Worm (Caenorhabditis elegans) whole organism, L1 larva: Measurements from ENCODE around the gene Y39B6A.9.

ENCODE experiments used
- ama-1 ChIP-seq: fragments of 150-350 bp; optimal IDR thresholded peaks from 2 replicates; lab custom pipeline; 2014
- ceh-82 ChIP-seq, 3 experiments: fragments of 150-350 bp in 1 of 3; sonication (generic microtip) in 2 of 3; optimal IDR thresholded peaks; 2 replicates each; lab custom pipeline; 2014 to 2017; ENCODE audit warnings: missing biosample characterization in 3 of 3, missing genetic modification characterization in 3 of 3
- ceh-90 ChIP-seq: sonication (generic microtip); optimal IDR thresholded peaks from 2 replicates; lab custom pipeline; 2016; ENCODE audit warnings: missing genetic modification characterization, missing compliant biosample characterization
- lin-13 ChIP-seq: fragments of 150-350 bp; optimal IDR thresholded peaks from 2 replicates; lab custom pipeline; 2014; ENCODE audit warnings: missing biosample characterization, missing genetic modification reagents, missing genetic modification characterization
- lsy-2 ChIP-seq, 2 experiments: fragments of 150-350 bp; optimal IDR thresholded peaks; 2 replicates each; lab custom pipeline; 2014; ENCODE audit warnings: missing biosample characterization in 2 of 2, missing genetic modification characterization in 2 of 2
- nhr-12 ChIP-seq: sonication (generic microtip); optimal IDR thresholded peaks from 2 replicates; lab custom pipeline; 2017; ENCODE audit warnings: missing biosample characterization, missing genetic modification characterization
- swsn-7 ChIP-seq: sonication (generic microtip); optimal IDR thresholded peaks from 2 replicates; lab custom pipeline; 2016; ENCODE audit warnings: missing genetic modification characterization, missing compliant biosample characterization
- ztf-4 ChIP-seq: fragments of 150-350 bp; optimal IDR thresholded peaks from 2 replicates; lab custom pipeline; 2014; ENCODE audit warnings: missing biosample characterization, missing genetic modification characterization

DNA sequence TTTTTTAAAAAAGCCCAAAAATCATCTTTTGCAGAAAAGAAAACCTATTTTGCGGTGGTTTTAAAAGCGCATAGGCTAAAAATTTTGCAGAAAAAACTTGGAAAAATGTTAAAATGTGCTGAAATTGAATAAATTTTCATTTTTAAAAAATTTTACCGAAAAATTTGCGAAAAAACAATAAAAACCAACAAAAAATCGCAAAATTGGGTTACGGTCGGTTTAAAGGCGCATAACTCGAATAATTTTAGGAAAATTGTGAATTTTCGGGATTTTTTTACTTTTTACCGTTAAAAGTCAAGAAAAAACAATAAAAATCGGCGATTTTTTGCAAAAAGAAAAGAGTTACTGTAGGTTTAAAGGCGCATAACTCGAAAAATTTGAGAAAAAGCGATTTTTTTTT is 11.1 kb upstream of the Y39B6A.9 start:
- TF ChIP-seq ceh-82 (tag; optimal IDR thresholded peaks at IDR 0.05; lab: Kevin White, UChicago) (no peak), ceh-90 (tag; lab: Kevin White, UChicago) (no peak), nhr-12 (tag; lab: Kevin White, UChicago) (no peak), swsn-7 (no peak), lsy-2 (tag; optimal IDR thresholded peaks at IDR 0.05; lab: Kevin White, UChicago) (no peak), lin-13 (GFP tag; lab: Kevin White, UChicago) (no peak), ztf-4 (no peak), ama-1 (lab: Kevin White, UChicago) (no peak)
